Fruit fly (Drosophila melanogaster): ENCODE results near the gene CG13599.

The CG13599 gene

DNA sequence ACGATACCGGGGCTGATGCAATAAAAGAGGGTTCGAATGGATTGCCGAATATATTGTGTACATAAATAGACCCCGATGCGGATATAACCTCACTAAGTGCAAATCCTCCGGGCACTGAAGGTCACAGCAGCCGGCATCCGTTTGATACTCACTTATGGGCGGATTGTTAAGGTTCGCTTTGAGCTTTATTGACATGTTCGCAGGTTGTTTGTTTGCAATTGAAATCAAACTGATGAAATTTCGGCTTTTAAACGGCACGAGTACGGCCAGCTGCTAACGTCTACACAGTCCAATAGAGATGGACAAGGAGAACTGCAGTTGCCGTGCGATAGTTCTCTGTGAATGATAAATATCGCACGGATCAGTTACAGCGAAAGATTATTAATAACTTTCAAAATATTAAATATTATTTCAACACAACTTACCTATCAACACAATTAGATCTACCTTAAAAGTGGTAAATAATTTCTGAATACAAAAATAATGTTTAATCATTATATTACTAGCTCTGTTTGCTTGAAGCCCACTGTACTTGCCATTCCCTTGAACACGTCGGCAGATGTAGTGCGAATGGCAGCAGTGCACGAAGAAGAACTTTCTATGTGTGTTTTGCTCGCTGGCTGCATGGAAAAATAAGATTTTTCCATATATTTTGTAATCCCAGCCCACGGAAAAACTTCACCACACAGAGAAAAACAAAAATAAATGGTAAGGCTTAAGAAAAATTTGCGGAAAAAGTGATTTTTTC is 26.8 kb downstream of the CG13599 start, which contains the start of the genes GluProRS and AP-1sigma (continued):
- TF ChIP-seq CG17385 (GFP tag; optimal IDR thresholded peaks at IDR 0.05), result peak; percentile 97
- peak; percentile 89 for TF ChIP-seq Fer3 (tag; optimal IDR thresholded peaks at IDR 0.05)
- peak; percentile 86 for TF ChIP-seq trem (tag; optimal IDR thresholded peaks at IDR 0.05)
- TF ChIP-seq CG12155 (GFP tag; optimal IDR thresholded peaks at IDR 0.05), result peak; percentile 92
- TF ChIP-seq oc (tag; optimal IDR thresholded peaks at IDR 0.05), result no peak
- TF ChIP-seq pros (GFP tag; optimal IDR thresholded peaks at IDR 0.05), result no peak
- peak; percentile 83 for TF ChIP-seq GATAe (GFP tag; conservative IDR thresholded peaks at IDR 0.05)
- TF ChIP-seq CG10979 (tag; optimal IDR thresholded peaks at IDR 0.05), result peak; percentile 84
- peak; percentile 91 for TF ChIP-seq peb (GFP tag; IDR thresholded peaks at IDR 0.05)
- TF ChIP-seq CG18476 (GFP tag; optimal IDR thresholded peaks at IDR 0.05), result peak; percentile 91
- TF ChIP-seq Chrac-16 (GFP tag; optimal IDR thresholded peaks at IDR 0.05), result peak; percentile 92
- peak; percentile 48 for TF ChIP-seq CG15073 (GFP tag; optimal IDR thresholded peaks at IDR 0.05)
- TF ChIP-seq CG3065 (GFP tag; optimal IDR thresholded peaks at IDR 0.05), result peak; percentile 89
- TF ChIP-seq sisA (GFP tag; IDR thresholded peaks at IDR 0.05), result peak; percentile 97
- peak; percentile 92 for TF ChIP-seq CoRest (tag; optimal IDR thresholded peaks at IDR 0.05)
- peak; percentile 89 for TF ChIP-seq CG7839 (tag; optimal IDR thresholded peaks at IDR 0.05)
- TF ChIP-seq Myb (GFP tag; optimal IDR thresholded peaks at IDR 0.05), result peak; percentile 46
- peak; percentile 26 for TF ChIP-seq pfk (GFP tag; optimal IDR thresholded peaks at IDR 0.05)
- TF ChIP-seq CG7987 (GFP tag; optimal IDR thresholded peaks at IDR 0.05), result peak; percentile 46
- peak; percentile 88 for TF ChIP-seq CG8924 (tag; optimal IDR thresholded peaks at IDR 0.05)
- TF ChIP-seq vnd (GFP tag; IDR thresholded peaks at IDR 0.05; ENCODE audit: partially characterized antibody), result peak; percentile 93
- TF ChIP-seq Gsc (GFP tag; IDR thresholded peaks at IDR 0.05), result peak; percentile 93
- TF ChIP-seq seq (GFP tag; IDR thresholded peaks at IDR 0.05), result peak; percentile 91
- no peak for TF ChIP-seq fd64A (GFP tag; optimal IDR thresholded peaks at IDR 0.05)
- peak; percentile 82 for TF ChIP-seq Sox100B (GFP tag; optimal IDR thresholded peaks at IDR 0.05)
- peak; percentile 87 for TF ChIP-seq dmrt99B (tag; optimal IDR thresholded peaks at IDR 0.05)
- peak; percentile 92 for TF ChIP-seq CG5245 (GFP tag; optimal IDR thresholded peaks at IDR 0.05)
- TF ChIP-seq hbn (GFP tag; IDR thresholded peaks at IDR 0.05; ENCODE audit: partially characterized antibody), result peak; percentile 79
- peak; percentile 91 for TF ChIP-seq Mad (GFP tag; optimal IDR thresholded peaks at IDR 0.05)
- TF ChIP-seq CG6175 (GFP tag; IDR thresholded peaks at IDR 0.05), result peak; percentile 94
- TF ChIP-seq grn (GFP tag; optimal IDR thresholded peaks at IDR 0.05), result peak; percentile 56
- TF ChIP-seq CG30020 (tag; optimal IDR thresholded peaks at IDR 0.05), result peak; percentile 74
- peak; percentile 31 for TF ChIP-seq CG1792 (GFP tag; optimal IDR thresholded peaks at IDR 0.05)
- peak; percentile 89 for TF ChIP-seq CG17829 (tag; optimal IDR thresholded peaks at IDR 0.05)
- peak; percentile 94 for TF ChIP-seq sna (GFP tag; IDR thresholded peaks at IDR 0.05; ENCODE audit: partially characterized antibody)
- TF ChIP-seq Atf6 (GFP tag; IDR thresholded peaks at IDR 0.05), result peak; percentile 94
- peak; percentile 84 to 88 for TF ChIP-seq Hr51 (GFP tag; optimal IDR thresholded peaks at IDR 0.05)
- peak; percentile 88 for TF ChIP-seq CG43689 (GFP tag; IDR thresholded peaks at IDR 0.05)
- peak; percentile 45 for TF ChIP-seq Dref (GFP tag; IDR thresholded peaks at IDR 0.05)
- peak; percentile 93 for TF ChIP-seq Hr3 (GFP tag; optimal IDR thresholded peaks at IDR 0.05)
- no peak for TF ChIP-seq Neu2 (GFP tag; optimal IDR thresholded peaks at IDR 0.05; ENCODE audit: borderline replicate concordance)
- peak; percentile 87 for TF ChIP-seq CG12104 (GFP tag; optimal IDR thresholded peaks at IDR 0.05)
- TF ChIP-seq CG15011 (GFP tag; optimal IDR thresholded peaks at IDR 0.05), result peak; percentile 72
- peak; percentile 73 for TF ChIP-seq D19A (tag; optimal IDR thresholded peaks at IDR 0.05)
- peak; percentile 80 for TF ChIP-seq CG15514 (GFP tag; optimal IDR thresholded peaks at IDR 0.05)
- TF ChIP-seq CG32532 (GFP tag; IDR thresholded peaks at IDR 0.05), result peak; percentile 95
- peak; percentile 99 for TF ChIP-seq Sin3A (optimal IDR thresholded peaks at IDR 0.05)
- no peak for TF ChIP-seq Sry-β (GFP tag; optimal IDR thresholded peaks at IDR 0.05)
- TF ChIP-seq CG8944 (GFP tag; optimal IDR thresholded peaks at IDR 0.05), result peak; percentile 86
